Worm (Caenorhabditis elegans) whole organism, L3 larva: Measurements from ENCODE around the gene prde-1.

Source experiments
- ceh-82 ChIP-seq: fragments of 150-350 bp; optimal IDR thresholded peaks from 2 replicates; lab custom pipeline; 2014; ENCODE audit warnings: missing biosample characterization, missing genetic modification characterization
- jun-1 ChIP-seq: fragments of 150-350 bp; optimal IDR thresholded peaks from 2 replicates; lab custom pipeline; 2014; ENCODE audit warnings: missing biosample characterization, missing genetic modification reagents, missing genetic modification characterization
- unc-62 ChIP-seq: fragments of 150-350 bp; sonication (generic microtip); optimal IDR thresholded peaks from 4 replicates; lab custom pipeline; 2014; ENCODE audit warnings: missing biosample characterization, missing genetic modification reagents, missing genetic modification characterization

ce11 chrV:15551642-15552041 lies 13.6 kb downstream of the prde-1 start:
- TF ChIP-seq ceh-82 (tag; lab: Kevin White, UChicago) (no peak), jun-1 (tag; lab: Kevin White, UChicago) (no peak), unc-62 (no peak)
